2 fruit fly cellular contexts compared by ENCODE assay signal in the genomic region with DNA sequence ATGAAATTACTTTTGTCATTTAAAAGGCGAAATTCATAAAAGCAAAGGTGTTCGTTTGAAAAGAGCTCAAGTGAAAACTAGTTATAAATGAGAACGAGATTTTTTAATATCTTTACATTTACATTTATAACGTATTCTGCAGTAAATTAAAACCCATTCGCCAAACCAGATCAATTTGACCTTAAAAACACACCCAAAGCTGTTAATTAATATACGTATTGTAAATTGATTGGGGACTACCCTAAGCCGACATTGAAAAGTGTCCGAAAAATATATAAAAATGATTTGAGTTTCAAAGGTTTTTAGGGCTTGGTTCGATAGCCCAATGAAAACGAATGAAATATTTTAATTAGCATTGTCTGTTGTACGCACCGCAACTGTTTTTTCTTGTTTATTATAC.
TF ChIP-seq lines count a peak whose summit lies in the region.

No protein-coding gene starts in this region.

- TF ChIP-seq CTCF in whole organism, embryonic (GFP tag; optimal IDR thresholded peaks at IDR 0.05; lab: Kevin White, UChicago) = no peak

TF ChIP-seq in whole organism, embryonic, 481 proteins besides CTCF, POLR2A, EP300 and RAD21:
- TF ChIP-seq abd-A (tag; optimal IDR thresholded peaks at IDR 0.05; lab: Kevin White, UChicago) (peak; percentile 81), CG9215 (GFP tag; IDR thresholded peaks at IDR 0.05; lab: Robert Waterston, UW) (no peak), sd (tag; optimal IDR thresholded peaks at IDR 0.05; lab: Kevin White, UChicago) (peak; percentile 7), ato (GFP tag; IDR thresholded peaks at IDR 0.05; lab: Robert Waterston, UW; ENCODE audit: partially characterized antibody) (no peak)
TF ChIP-seq in whole organism, embryonic: peak in this region for 2.

TF ChIP-seq in whole organism, wandering third instar larva, 38 proteins besides CTCF, POLR2A, EP300 and RAD21:
- TF ChIP-seq foxo (GFP tag; optimal IDR thresholded peaks at IDR 0.05; lab: Kevin White, UChicago) = no peak
- TF ChIP-seq rgr (GFP tag; optimal IDR thresholded peaks at IDR 0.05; lab: Kevin White, UChicago) = no peak
- no peak for TF ChIP-seq Rel (GFP tag; optimal IDR thresholded peaks at IDR 0.05; lab: Kevin White, UChicago)
- peak; percentile 57 for TF ChIP-seq Rel (tag; optimal IDR thresholded peaks at IDR 0.05; lab: Kevin White, UChicago)
